Worm (Caenorhabditis elegans): Measurements from ENCODE around the gene pck-1.

ce11 chrIII:94759-95330 lies 28.8 kb upstream of the pck-1 start, which contains the start of gene pat-4:
- TF ChIP-seq ztf-23 (GFP tag; IDR thresholded peaks at IDR 0.05) (no peak), flt-1 (GFP tag; IDR thresholded peaks at IDR 0.05) (no peak), ztf-29 (GFP tag; IDR thresholded peaks at IDR 0.05) (no peak)
